Worm (Caenorhabditis elegans) whole organism, late embryonic: ENCODE results near the gene gon-14.

Source experiments
- hlh-6 ChIP-seq: sonication (generic microtip); optimal IDR thresholded peaks from 2 replicates; lab custom pipeline; 2016; ENCODE audit warnings: missing genotype, missing genetic modification characterization, missing compliant biosample characterization
- pqm-1 ChIP-seq: sonication (generic microtip); optimal IDR thresholded peaks from 2 replicates; lab custom pipeline; 2016; ENCODE audit warnings: missing genetic modification characterization, missing compliant biosample characterization
- tbx-2 ChIP-seq: sonication (generic microtip); optimal IDR thresholded peaks from 2 replicates; lab custom pipeline; 2016; ENCODE audit warnings: missing genetic modification characterization, missing compliant biosample characterization

DNA sequence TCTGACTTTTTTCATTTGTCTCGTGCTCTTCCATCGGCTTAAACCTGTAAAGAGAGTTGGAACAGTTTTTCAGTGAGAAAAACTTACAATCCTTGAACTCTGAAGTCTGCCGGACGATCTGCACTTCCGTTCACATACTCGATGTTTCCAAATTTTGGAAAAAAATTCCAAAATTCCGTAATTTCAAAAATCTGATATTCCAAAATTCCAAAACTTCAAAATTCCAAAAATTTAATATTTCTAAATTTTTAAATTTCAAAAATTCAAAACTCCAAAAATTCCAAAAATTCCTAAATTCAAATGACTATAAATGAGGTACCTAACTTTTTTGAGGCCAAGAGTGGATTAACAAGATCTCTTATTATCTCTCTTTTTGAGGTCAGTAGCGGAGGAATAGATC, 34.4 kb downstream of the gon-14 start, which contains the start of gene EGAP9.4:
- TF ChIP-seq tbx-2 (tag; lab: Kevin White, UChicago) = no peak
- TF ChIP-seq pqm-1 (tag; lab: Kevin White, UChicago) = no peak
- no peak for TF ChIP-seq hlh-6
